Worm (Caenorhabditis elegans): ENCODE measurements around the gene ZK1320.7.

The ZK1320.7 gene

ce11 chrII:9651700-9652099 lies 19.7 kb upstream of the ZK1320.7 start, which contains the start of gene ZK1307.4:
ZK1307.4 (minus strand) TSS chrII:9651800.
- TF ChIP-seq dmd-8 (GFP tag; IDR thresholded peaks at IDR 0.05) (no peak), nhr-28 (tag; optimal IDR thresholded peaks at IDR 0.05) (no peak), egl-27 (tag; optimal IDR thresholded peaks at IDR 0.05) (no peak), mxl-2 (GFP tag; conservative IDR thresholded peaks at IDR 0.05) (no peak)

- TF ChIP-seq ceh-32 (tag; optimal IDR thresholded peaks at IDR 0.05; ENCODE audit: poor library complexity) (no peak), tra-1 (GFP tag; IDR thresholded peaks at IDR 0.05) (no peak), zip-2 (tag; optimal IDR thresholded peaks at IDR 0.05) (no peak), ctbp-1 (GFP tag; IDR thresholded peaks at IDR 0.05) (no peak), nhr-6 (tag; optimal IDR thresholded peaks at IDR 0.05) (no peak), nhr-76 (tag; optimal IDR thresholded peaks at IDR 0.05) (no peak), duxl-1 (tag; optimal IDR thresholded peaks at IDR 0.05; ENCODE audit: poor library complexity) (no peak), nhr-10 (tag; optimal IDR thresholded peaks at IDR 0.05) (no peak), ama-1 (optimal IDR thresholded peaks at IDR 0.05) (no peak), ceh-82 (tag; optimal IDR thresholded peaks at IDR 0.05) (no peak), unc-62 (GFP tag; optimal IDR thresholded peaks at IDR 0.05 in 1 of 2) (no peak), unc-62 (tag; optimal IDR thresholded peaks at IDR 0.05) (no peak)
These were observed 18.5 kb upstream of the ZK1320.7 start, which contains the start of gene ZK1307.3 for ce11 chrII:9652919-9653318. ZK1307.3 (minus strand) TSS chrII:9653019.

- TF ChIP-seq unc-62 (GFP tag; optimal IDR thresholded peaks at IDR 0.05 in 1 of 2) (peak in 1 of 2 experiments; percentile 93), unc-62 (tag; optimal IDR thresholded peaks at IDR 0.05) (no peak), aly-2 (tag; optimal IDR thresholded peaks at IDR 0.05) (no peak)
These were observed 17.7 kb upstream of the ZK1320.7 start, which contains the start of gene ZK1307.2 for ce11 chrII:9653679-9654078. ZK1307.2 (minus strand) TSS chrII:9653952.

ce11 chrII:9655530-9656139 lies 15.8 kb upstream of the ZK1320.7 start, which contains the start of gene ZK1307.1:
ZK1307.1 (minus strand) TSS chrII:9655580.
- TF ChIP-seq hlh-30 (tag; optimal IDR thresholded peaks at IDR 0.05; ENCODE audit: insufficient read depth) (peak; percentile 56), aha-1 (tag) (no peak), arid-1 (GFP tag; conservative IDR thresholded peaks at IDR 0.05) (no peak), daf-8 (GFP tag; IDR thresholded peaks at IDR 0.05) (no peak), ceh-28 (tag; optimal IDR thresholded peaks at IDR 0.05) (no peak), nhr-48 (tag; optimal IDR thresholded peaks at IDR 0.05) (no peak), nhr-6 (tag; optimal IDR thresholded peaks at IDR 0.05) (no peak), dve-1 (tag; optimal IDR thresholded peaks at IDR 0.05; ENCODE audit: insufficient read depth) (no peak), vab-7 (GFP tag; IDR thresholded peaks at IDR 0.05) (no peak), lin-15B (tag; optimal IDR thresholded peaks at IDR 0.05) (no peak), lsy-2 (tag; optimal IDR thresholded peaks at IDR 0.05) (no peak), snpc-1.2 (GFP tag; IDR thresholded peaks at IDR 0.05) (no peak), R02D3.7 (tag; optimal IDR thresholded peaks at IDR 0.05) (no peak), saeg-2 (GFP tag; IDR thresholded peaks at IDR 0.05) (no peak), ceh-82 (tag; optimal IDR thresholded peaks at IDR 0.05) (no peak), egl-43 (GFP tag; IDR thresholded peaks at IDR 0.05) (no peak), dmd-6 (GFP tag; IDR thresholded peaks at IDR 0.05) (no peak), hlh-11 (tag; optimal IDR thresholded peaks at IDR 0.05) (no peak), nhr-42 (GFP tag; IDR thresholded peaks at IDR 0.05) (no peak), sdz-12 (GFP tag; optimal IDR thresholded peaks at IDR 0.05) (no peak), lin-39 (tag; optimal IDR thresholded peaks at IDR 0.05) (no peak), F26F4.8 (GFP tag; conservative IDR thresholded peaks at IDR 0.05) (no peak), pha-4 (GFP tag; IDR thresholded peaks at IDR 0.05) (no peak), pha-4 (tag; optimal IDR thresholded peaks at IDR 0.05) (no peak), pqm-1 (tag; optimal IDR thresholded peaks at IDR 0.05) (peak; percentile 47), lin-13 (GFP tag; optimal IDR thresholded peaks at IDR 0.05) (no peak), lim-7 (GFP tag; IDR thresholded peaks at IDR 0.05) (no peak), php-3 (GFP tag; IDR thresholded peaks at IDR 0.05) (peak; percentile 69), ceh-44 (GFP tag; IDR thresholded peaks at IDR 0.05) (no peak), Y48G9A.11 (GFP tag; IDR thresholded peaks at IDR 0.05) (no peak), Y75B8A.6 (GFP tag; IDR thresholded peaks at IDR 0.05) (no peak), gei-8 (GFP tag; optimal IDR thresholded peaks at IDR 0.05) (no peak), nhr-28 (tag; optimal IDR thresholded peaks at IDR 0.05) (peak; percentile 27)

Measured in whole organism, L4 larva.